Worm (Caenorhabditis elegans) whole organism, L2 larva: ENCODE results near the gene K07D4.4.

Experiments
- egl-27 ChIP-seq: sonication (generic microtip); optimal IDR thresholded peaks from 3 replicates; lab custom pipeline; 2017; ENCODE audit warnings: missing biosample characterization, missing genetic modification reagents, missing genetic modification characterization
- elt-1 ChIP-seq: fragments of 150-350 bp; optimal IDR thresholded peaks from 2 replicates; lab custom pipeline; 2014; ENCODE audit warnings: missing biosample characterization, missing genetic modification characterization
- fos-1 ChIP-seq: fragments of 150-350 bp; optimal IDR thresholded peaks from 2 replicates; lab custom pipeline; 2014; ENCODE audit warnings: missing biosample characterization, missing genetic modification characterization
- unc-62 ChIP-seq: fragments of 150-350 bp; optimal IDR thresholded peaks from 2 replicates; lab custom pipeline; 2014; ENCODE audit warnings: missing biosample characterization, missing genetic modification reagents, missing genetic modification characterization
- ztf-11 ChIP-seq: sonication (generic microtip); optimal IDR thresholded peaks from 2 replicates; lab custom pipeline; 2017; ENCODE audit warnings: missing biosample characterization, missing genetic modification characterization

- TF ChIP-seq ztf-11 (tag; lab: Kevin White, UChicago) (no peak), elt-1 (tag; lab: Kevin White, UChicago) (no peak), unc-62 (no peak), egl-27 (tag; lab: Kevin White, UChicago) (no peak), fos-1 (tag; lab: Kevin White, UChicago) (no peak)
These were observed 6.3 kb upstream of the K07D4.4 start, which contains the start of gene pqn-48 for ce11 chrII:4038541-4038940.
